Worm (Caenorhabditis elegans) whole organism, mixed stage, embryonic: ENCODE data around the gene srh-240.

Source experiments
- ces-1 ChIP-seq: fragments of 150-350 bp; optimal IDR thresholded peaks from 2 replicates; lab custom pipeline; 2014; ENCODE audit warnings: missing biosample characterization, missing genetic modification reagents, missing genetic modification characterization
- elt-3 ChIP-seq: fragments of 150-350 bp; optimal IDR thresholded peaks from 2 replicates; lab custom pipeline; 2014; ENCODE audit warnings: missing biosample characterization, missing genetic modification characterization
- lin-13 ChIP-seq: fragments of 150-350 bp; optimal IDR thresholded peaks from 2 replicates; lab custom pipeline; 2014; ENCODE audit warnings: missing biosample characterization, missing genetic modification characterization
- nhr-12 ChIP-seq: fragments of 150-350 bp; optimal IDR thresholded peaks from 2 replicates; lab custom pipeline; 2014; ENCODE audit warnings: missing biosample characterization, missing genetic modification characterization
- nhr-28 ChIP-seq: fragments of 150-350 bp; optimal IDR thresholded peaks from 2 replicates; lab custom pipeline; 2014; ENCODE audit warnings: missing biosample characterization, missing genetic modification characterization
- pha-4 ChIP-seq: fragments of 150-350 bp; optimal IDR thresholded peaks from 2 replicates; lab custom pipeline; 2018; ENCODE audit warnings: missing biosample characterization, missing genetic modification reagents, missing genetic modification characterization
- snpc-4 ChIP-seq: fragments of 150-350 bp; optimal IDR thresholded peaks from 2 replicates; lab custom pipeline; 2014; ENCODE audit warnings: missing biosample characterization, missing genetic modification characterization
- unc-62 ChIP-seq: fragments of 150-350 bp; optimal IDR thresholded peaks from 2 replicates; lab custom pipeline; 2014; ENCODE audit warnings: missing biosample characterization, missing genetic modification reagents, missing genetic modification characterization
- ztf-11 ChIP-seq: fragments of 150-350 bp; optimal IDR thresholded peaks from 2 replicates; lab custom pipeline; 2014; ENCODE audit warnings: missing biosample characterization, missing genetic modification characterization

- TF ChIP-seq nhr-12 (tag; lab: Kevin White, UChicago): no peak
- no peak for TF ChIP-seq nhr-28 (tag; lab: Kevin White, UChicago)
- no peak for TF ChIP-seq lin-13 (tag; lab: Kevin White, UChicago)
- no peak for TF ChIP-seq snpc-4 (tag; lab: Kevin White, UChicago)
- no peak for TF ChIP-seq ces-1 (GFP tag; lab: Kevin White, UChicago)
- TF ChIP-seq pha-4: no peak
- no peak for TF ChIP-seq unc-62
- no peak for TF ChIP-seq ztf-11 (tag; lab: Kevin White, UChicago)
- no peak for TF ChIP-seq elt-3 (tag; lab: Kevin White, UChicago)
Measured at ce11 chrV:2861505-2861904, 3.5 kb upstream of the srh-240 start, which contains the start of gene srh-270.
